Worm (Caenorhabditis elegans) whole organism, midembryonic: ENCODE measurements around the gene ifp-1.

ENCODE experiments used
- T22C8.4 ChIP-seq: fragments of 200-800 bp; sonication (Bioruptor generic); IDR thresholded peaks from 2 replicates; pipeline ENCODE4 v1.3.6; 2022; ENCODE audit warnings: missing genetic modification characterization, missing compliant biosample characterization
- cog-1 ChIP-seq: sonication (generic microtip); optimal IDR thresholded peaks from 2 replicates; lab custom pipeline; 2016; ENCODE audit warnings: missing genetic modification characterization, missing compliant biosample characterization
- flt-1 ChIP-seq: fragments of 200-800 bp; sonication (Bioruptor generic); IDR thresholded peaks from 2 replicates; pipeline ENCODE4 v1.3.6; 2022; ENCODE audit warnings: missing genetic modification characterization, missing compliant biosample characterization
- klf-2 ChIP-seq: fragments of 200-800 bp; sonication (Bioruptor generic); conservative IDR thresholded peaks from 2 replicates; pipeline ENCODE4 v1.3.6; 2022; ENCODE audit warnings: missing genetic modification reagents, missing genetic modification characterization, missing compliant biosample characterization
- med-1 ChIP-seq: sonication (generic microtip); optimal IDR thresholded peaks from 2 replicates; lab custom pipeline; 2017; ENCODE audit warnings: missing genetic modification characterization, mild to moderate bottlenecking, missing compliant biosample characterization, antibody characterized with exemption, missing genetic modification reagents; ENCODE audit not compliant: insufficient read depth
- ref-1 ChIP-seq: fragments of 200-800 bp; sonication (Bioruptor generic); conservative IDR thresholded peaks from 2 replicates; pipeline ENCODE4 v1.3.6; 2022; ENCODE audit warnings: missing genetic modification reagents, missing genetic modification characterization, missing compliant biosample characterization
- tab-1 ChIP-seq: fragments of 200-800 bp; sonication (Bioruptor generic); IDR thresholded peaks from 2 replicates; pipeline ENCODE4 v1.3.6; 2022; ENCODE audit warnings: missing genetic modification characterization, missing compliant biosample characterization
- ztf-23 ChIP-seq: fragments of 200-800 bp; sonication (Bioruptor generic); IDR thresholded peaks from 2 replicates; pipeline ENCODE4 v1.3.6; 2022; ENCODE audit warnings: missing genetic modification reagents, missing genetic modification characterization, missing compliant biosample characterization
- ztf-29 ChIP-seq: fragments of 200-800 bp; sonication (Bioruptor generic); IDR thresholded peaks from 2 replicates; pipeline ENCODE4 v1.3.6; 2022; ENCODE audit warnings: missing genetic modification reagents, missing genetic modification characterization, missing compliant biosample characterization

Gene ifp-1

ce11 chrX:9680119-9680682 lies at the start of gene ifp-1:
ifp-1 (minus strand) TSS chrX:9680169.
- no peak for TF ChIP-seq tab-1 (GFP tag; lab: Robert Waterston, UW)
- TF ChIP-seq cog-1 (tag; lab: Kevin White, UChicago) = no peak
- no peak for TF ChIP-seq med-1 (GFP tag; lab: Kevin White, UChicago)
- no peak for TF ChIP-seq T22C8.4 (GFP tag; lab: Robert Waterston, UW)
- no peak for TF ChIP-seq ztf-23 (GFP tag; lab: Robert Waterston, UW)
- TF ChIP-seq ref-1 (GFP tag; lab: Robert Waterston, UW) = no peak
- TF ChIP-seq flt-1 (GFP tag; lab: Robert Waterston, UW) = no peak
- TF ChIP-seq klf-2 (GFP tag; lab: Robert Waterston, UW) = no peak
- TF ChIP-seq ztf-29 (GFP tag; lab: Robert Waterston, UW) = no peak

ce11 chrX:9719070-9719469 lies 39.1 kb upstream of the ifp-1 start:
- no peak for TF ChIP-seq tab-1 (GFP tag; lab: Robert Waterston, UW)
- TF ChIP-seq ztf-23 (GFP tag; lab: Robert Waterston, UW) = no peak
- TF ChIP-seq cog-1 (tag; lab: Kevin White, UChicago) = no peak
- TF ChIP-seq ztf-29 (GFP tag; lab: Robert Waterston, UW) = no peak
- TF ChIP-seq klf-2 (GFP tag; lab: Robert Waterston, UW) = no peak
- no peak for TF ChIP-seq T22C8.4 (GFP tag; lab: Robert Waterston, UW)
- no peak for TF ChIP-seq flt-1 (GFP tag; lab: Robert Waterston, UW)
- TF ChIP-seq ref-1 (GFP tag; lab: Robert Waterston, UW) = no peak
- no peak for TF ChIP-seq med-1 (GFP tag; lab: Kevin White, UChicago)

ce11 chrX:9717265-9717664 lies 37.3 kb upstream of the ifp-1 start, which contains the start of gene him-4:
him-4 (plus strand) TSS chrX:9717565.
- TF ChIP-seq ztf-23 (GFP tag; lab: Robert Waterston, UW) (no peak), ref-1 (GFP tag; lab: Robert Waterston, UW) (no peak), ztf-29 (GFP tag; lab: Robert Waterston, UW) (no peak), flt-1 (GFP tag; lab: Robert Waterston, UW) (no peak), cog-1 (tag; lab: Kevin White, UChicago) (no peak), klf-2 (GFP tag; lab: Robert Waterston, UW) (no peak), tab-1 (GFP tag; lab: Robert Waterston, UW) (no peak), T22C8.4 (GFP tag; lab: Robert Waterston, UW) (no peak), med-1 (GFP tag; lab: Kevin White, UChicago) (no peak)

ce11 chrX:9713613-9714012 lies 33.6 kb upstream of the ifp-1 start, which contains the start of gene F15G9.2:
F15G9.2 (minus strand) TSS chrX:9713713.
- TF ChIP-seq med-1 (GFP tag; lab: Kevin White, UChicago) = no peak
- TF ChIP-seq tab-1 (GFP tag; lab: Robert Waterston, UW) = no peak
- no peak for TF ChIP-seq ref-1 (GFP tag; lab: Robert Waterston, UW)
- TF ChIP-seq ztf-23 (GFP tag; lab: Robert Waterston, UW) = no peak
- no peak for TF ChIP-seq cog-1 (tag; lab: Kevin White, UChicago)
- no peak for TF ChIP-seq T22C8.4 (GFP tag; lab: Robert Waterston, UW)
- TF ChIP-seq ztf-29 (GFP tag; lab: Robert Waterston, UW) = no peak
- TF ChIP-seq flt-1 (GFP tag; lab: Robert Waterston, UW) = no peak

DNA sequence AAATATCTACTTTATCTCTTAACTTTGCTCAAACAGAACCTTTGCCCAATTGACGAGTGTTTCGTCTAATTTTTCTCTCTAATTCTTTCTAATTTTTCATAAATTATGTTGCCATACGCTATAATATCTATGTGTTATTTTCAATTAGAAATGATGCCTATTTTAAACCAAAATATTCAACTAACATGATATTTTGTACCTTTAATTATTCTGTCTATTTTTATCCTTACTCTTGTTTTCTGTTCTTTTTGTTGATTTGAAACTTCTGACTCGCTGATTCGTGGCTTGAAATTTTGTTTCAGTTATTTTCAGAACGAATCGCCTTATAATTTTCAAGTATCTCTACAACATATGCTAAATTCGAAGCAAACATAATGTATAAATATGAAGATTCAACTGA lies 29.5 kb upstream of the ifp-1 start, which contains the start of gene F15G9.6:
F15G9.6 (plus strand) TSS at position 301 of the 400 bp plus-strand sequence.
- TF ChIP-seq ref-1 (GFP tag; lab: Robert Waterston, UW) (no peak), ztf-29 (GFP tag; lab: Robert Waterston, UW) (no peak), tab-1 (GFP tag; lab: Robert Waterston, UW) (no peak), T22C8.4 (GFP tag; lab: Robert Waterston, UW) (no peak)

DNA sequence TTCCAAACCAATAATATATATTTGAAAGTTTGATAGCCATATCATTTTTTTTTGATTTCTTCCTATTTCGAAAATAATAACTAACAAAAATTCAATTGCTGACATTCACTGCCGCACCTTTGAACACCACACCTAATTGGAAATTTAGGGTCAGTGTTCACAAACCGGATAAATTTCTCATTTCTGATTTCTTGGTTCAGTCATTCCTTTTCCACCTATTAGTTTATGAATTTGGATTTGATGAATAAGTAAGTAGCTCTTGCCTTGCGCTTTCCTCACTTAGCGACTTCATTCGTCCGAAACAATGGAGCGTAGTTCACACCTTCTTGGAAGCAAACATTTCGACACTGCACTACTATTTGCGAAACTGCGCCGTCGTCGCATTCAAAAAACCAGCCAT lies 26.1 kb upstream of the ifp-1 start, which contains the start of gene F15G9.1:
F15G9.1 (plus strand) TSS at position 301 of the 400 bp plus-strand sequence.
- TF ChIP-seq ztf-23 (GFP tag; lab: Robert Waterston, UW) (no peak), klf-2 (GFP tag; lab: Robert Waterston, UW) (no peak), T22C8.4 (GFP tag; lab: Robert Waterston, UW) (no peak), ref-1 (GFP tag; lab: Robert Waterston, UW) (no peak), ztf-29 (GFP tag; lab: Robert Waterston, UW) (no peak)

DNA sequence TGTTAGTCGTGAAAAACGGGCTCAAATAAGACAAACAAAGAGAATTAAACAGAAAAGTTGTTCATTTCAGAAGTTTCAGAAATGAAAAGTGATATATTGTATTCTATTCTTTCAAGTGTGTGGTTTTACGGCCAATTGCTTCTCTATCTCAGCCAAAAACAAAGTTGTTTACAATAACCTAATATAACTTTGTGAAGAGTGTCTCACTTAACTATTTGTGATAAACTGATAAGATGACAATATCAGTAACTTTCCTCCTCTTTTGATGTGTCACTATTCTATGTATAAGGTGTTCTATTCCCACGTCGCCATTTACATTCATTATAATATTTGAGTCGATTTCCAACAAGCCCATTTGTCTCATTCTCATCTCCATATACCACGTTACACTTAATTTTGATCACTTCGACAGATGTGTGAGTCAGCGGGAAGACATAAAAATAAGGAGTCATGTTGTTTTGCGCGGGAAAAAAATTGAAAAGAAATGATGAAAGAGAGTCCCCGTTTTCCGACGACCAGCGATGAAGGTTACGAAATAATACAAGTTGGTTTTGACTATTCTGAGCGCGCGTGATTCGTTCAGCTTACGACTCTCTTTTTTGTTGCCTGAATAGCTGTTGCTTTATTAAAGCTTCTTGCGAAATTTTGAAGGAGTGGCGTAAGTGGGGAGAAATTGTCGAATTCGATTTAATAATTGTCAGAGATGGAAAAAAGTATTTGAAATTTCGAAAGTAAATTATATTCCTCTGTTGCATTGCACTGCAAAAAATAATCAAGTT lies 25.5 kb upstream of the ifp-1 start:
- no peak for TF ChIP-seq cog-1 (tag; lab: Kevin White, UChicago)
- TF ChIP-seq klf-2 (GFP tag; lab: Robert Waterston, UW) = no peak
- TF ChIP-seq ref-1 (GFP tag; lab: Robert Waterston, UW) = no peak
- TF ChIP-seq ztf-29 (GFP tag; lab: Robert Waterston, UW) = no peak

ce11 chrX:9702790-9703189 lies 22.8 kb upstream of the ifp-1 start:
- no peak for TF ChIP-seq klf-2 (GFP tag; lab: Robert Waterston, UW)
- TF ChIP-seq tab-1 (GFP tag; lab: Robert Waterston, UW) = no peak
- no peak for TF ChIP-seq flt-1 (GFP tag; lab: Robert Waterston, UW)
- TF ChIP-seq ztf-23 (GFP tag; lab: Robert Waterston, UW) = no peak

DNA sequence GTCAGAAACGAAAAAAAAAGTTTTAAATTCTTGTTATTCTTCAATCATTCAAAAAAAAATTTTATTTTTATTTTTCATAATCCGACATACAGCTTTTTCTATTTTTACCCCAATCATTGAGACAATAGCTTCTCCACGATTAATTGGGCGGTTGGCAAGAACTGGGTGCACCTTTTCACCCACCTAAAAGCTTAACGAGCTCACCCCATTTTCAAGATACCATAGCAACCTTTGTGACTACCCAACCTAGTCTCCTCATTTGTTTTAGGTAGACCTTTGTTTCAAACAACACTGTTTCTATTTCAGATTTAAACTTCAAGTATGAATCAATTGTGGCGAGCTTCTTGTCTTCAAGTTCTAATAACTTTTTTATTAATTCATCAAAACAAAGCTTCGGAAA lies 18.4 kb upstream of the ifp-1 start, which contains the start of gene dyf-7:
dyf-7 (plus strand) TSS at position 301 of the 400 bp plus-strand sequence.
- TF ChIP-seq ztf-23 (GFP tag; lab: Robert Waterston, UW) (no peak), klf-2 (GFP tag; lab: Robert Waterston, UW) (no peak), med-1 (GFP tag; lab: Kevin White, UChicago) (no peak)
